Fruit fly (Drosophila melanogaster) whole organism, prepupa: Measurements from ENCODE around the gene Slbp.

Source experiments
- OdsH ChIP-seq: fragments of 200-800 bp; sonication (Bioruptor generic); optimal IDR thresholded peaks from 3 replicates; lab custom pipeline; 2016; ENCODE audit warnings: missing biosample characterization, missing genetic modification characterization
- Sox15 ChIP-seq: fragments of 200-800 bp; sonication (Bioruptor generic); optimal IDR thresholded peaks from 3 replicates; lab custom pipeline; 2016; ENCODE audit warnings: missing biosample characterization, missing genetic modification characterization

dm6 chr3R:29199807-29200693 lies 47.0 kb upstream of the Slbp start, which contains the start of gene CG11899:
- TF ChIP-seq Sox15 (GFP tag; lab: Kevin White, UChicago): peak; percentile 25
- peak; percentile 68 for TF ChIP-seq OdsH
